Worm (Caenorhabditis elegans): ENCODE results near the gene F29A7.6.

F29A7.6 gene

ce11 chrII:2721992-2722391 is 30.4 kb downstream of the F29A7.6 start:
- no peak for TF ChIP-seq efl-3 (GFP tag; optimal IDR thresholded peaks at IDR 0.05)

- TF ChIP-seq ces-1 (GFP tag; optimal IDR thresholded peaks at IDR 0.05) = no peak
- TF ChIP-seq grh-1 (GFP tag; IDR thresholded peaks at IDR 0.05) = no peak
- no peak for TF ChIP-seq mep-1 (tag; optimal IDR thresholded peaks at IDR 0.05)
- no peak for TF ChIP-seq ztf-11 (tag; optimal IDR thresholded peaks at IDR 0.05)
- TF ChIP-seq ama-1 (optimal IDR thresholded peaks at IDR 0.05) = no peak
- TF ChIP-seq efl-3 (GFP tag; optimal IDR thresholded peaks at IDR 0.05) = no peak
- TF ChIP-seq ceh-82 (tag; optimal IDR thresholded peaks at IDR 0.05) = no peak
- no peak for TF ChIP-seq F16B12.6 (tag; optimal IDR thresholded peaks at IDR 0.05)
- TF ChIP-seq lin-35 (GFP tag; optimal IDR thresholded peaks at IDR 0.05) = no peak
- TF ChIP-seq nhr-11 (tag; optimal IDR thresholded peaks at IDR 0.05) = no peak
- TF ChIP-seq lir-3 (tag; optimal IDR thresholded peaks at IDR 0.05; ENCODE audit: poor library complexity) = no peak
- TF ChIP-seq unc-98 (GFP tag; IDR thresholded peaks at IDR 0.05) = no peak
- no peak for TF ChIP-seq nhr-28 (tag; optimal IDR thresholded peaks at IDR 0.05)
- TF ChIP-seq unc-130 (tag; optimal IDR thresholded peaks at IDR 0.05) = no peak
- TF ChIP-seq Y116A8C.19 (tag; optimal IDR thresholded peaks at IDR 0.05; ENCODE audit: borderline replicate concordance) = no peak
- TF ChIP-seq C34B4.2 (tag; optimal IDR thresholded peaks at IDR 0.05) = no peak
- no peak for TF ChIP-seq rnt-1 (tag; optimal IDR thresholded peaks at IDR 0.05)
- no peak for TF ChIP-seq egl-27 (tag; optimal IDR thresholded peaks at IDR 0.05)
- no peak for TF ChIP-seq hlh-17 (GFP tag; optimal IDR thresholded peaks at IDR 0.05; ENCODE audit: borderline replicate concordance)
Observed at ce11 chrII:2719212-2719611, 33.2 kb downstream of the F29A7.6 start.

DNA sequence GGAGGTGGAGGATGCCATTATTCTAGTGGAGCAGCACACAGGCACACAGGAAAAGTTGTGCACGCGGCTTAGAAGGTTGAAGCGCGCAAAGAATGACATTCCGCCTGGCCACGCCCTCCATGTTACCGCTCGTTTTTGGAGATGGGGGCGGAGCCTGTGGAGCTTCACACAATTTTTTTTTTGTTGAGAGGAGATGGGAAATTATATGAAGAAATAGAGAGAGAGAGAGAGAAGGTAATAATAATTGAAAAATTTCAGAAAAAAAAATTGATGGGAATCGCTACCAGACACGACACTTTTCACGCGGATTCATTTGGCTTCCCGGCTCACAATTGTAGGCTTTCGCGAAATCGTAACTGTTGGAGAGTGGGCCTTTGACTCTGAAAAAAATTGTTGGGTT is 35.1 kb downstream of the F29A7.6 start, which contains the start of gene T05A8.3:
Gene T05A8.3 (minus strand): TSS at position 101 of the 400 bp plus-strand sequence.
- TF ChIP-seq ceh-63 (GFP tag; optimal IDR thresholded peaks at IDR 0.05) = no peak
- TF ChIP-seq jun-1 (tag; optimal IDR thresholded peaks at IDR 0.05) = no peak
- no peak for TF ChIP-seq unc-86 (tag; optimal IDR thresholded peaks at IDR 0.05)
- no peak for TF ChIP-seq lin-39 (tag; optimal IDR thresholded peaks at IDR 0.05)
- no peak for TF ChIP-seq pag-3 (tag; optimal IDR thresholded peaks at IDR 0.05; ENCODE audit: borderline replicate concordance, insufficient read depth)
- no peak for TF ChIP-seq fkh-10 (GFP tag; optimal IDR thresholded peaks at IDR 0.05)
- TF ChIP-seq nhr-11 (tag; optimal IDR thresholded peaks at IDR 0.05) = no peak
- TF ChIP-seq mdl-1 (tag; optimal IDR thresholded peaks at IDR 0.05) = no peak
- no peak for TF ChIP-seq ztf-4 (tag; optimal IDR thresholded peaks at IDR 0.05)
- no peak for TF ChIP-seq skn-1 (tag; optimal IDR thresholded peaks at IDR 0.05)
- TF ChIP-seq sptf-1 (tag; optimal IDR thresholded peaks at IDR 0.05) = no peak
- no peak for TF ChIP-seq ets-5 (GFP tag; IDR thresholded peaks at IDR 0.05)
- TF ChIP-seq nhr-237 (tag; optimal IDR thresholded peaks at IDR 0.05) = no peak
- no peak for TF ChIP-seq nhr-84 (tag; optimal IDR thresholded peaks at IDR 0.05)

DNA sequence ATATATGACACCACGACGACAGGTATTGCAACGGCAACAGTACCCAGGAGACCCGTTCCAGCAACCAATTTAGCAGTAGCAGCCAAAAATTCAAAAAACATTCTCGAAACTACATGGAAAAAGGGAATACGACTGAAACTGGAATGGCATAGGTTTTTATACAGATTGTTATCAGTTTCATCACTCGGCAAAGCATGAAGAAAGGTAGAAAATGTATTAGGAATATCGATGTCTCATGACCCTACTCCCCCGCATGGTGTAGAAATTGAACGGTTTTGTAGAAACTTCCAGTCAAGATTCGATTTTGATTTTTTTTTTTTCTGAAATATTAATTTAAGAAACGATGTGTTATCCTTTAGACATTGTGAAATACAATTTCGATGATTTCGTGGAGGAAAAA is 41.5 kb downstream of the F29A7.6 start, which contains the start of gene T05A8.2:
Gene T05A8.2 (minus strand): TSS at position 101 of the 400 bp plus-strand sequence.
- TF ChIP-seq xbp-1 (tag; optimal IDR thresholded peaks at IDR 0.05) (no peak), tlp-1 (tag; optimal IDR thresholded peaks at IDR 0.05) (no peak), fkh-10 (GFP tag; optimal IDR thresholded peaks at IDR 0.05) (no peak), ets-5 (GFP tag; IDR thresholded peaks at IDR 0.05) (no peak), tbx-2 (tag; optimal IDR thresholded peaks at IDR 0.05) (no peak), vab-15 (tag; optimal IDR thresholded peaks at IDR 0.05) (no peak), F16B12.6 (tag; optimal IDR thresholded peaks at IDR 0.05) (no peak), swsn-7 (tag; optimal IDR thresholded peaks at IDR 0.05) (no peak), mep-1 (tag; optimal IDR thresholded peaks at IDR 0.05) (no peak)
